Fruit fly (Drosophila melanogaster) whole organism, embryonic: Measurements from ENCODE around the gene crq.

Experiments used
- Adf1 ChIP-seq: fragments of 200-800 bp; sonication (Bioruptor generic); IDR thresholded peaks from 2 replicates; pipeline ENCODE4 v1.3.6; 2022; ENCODE audit warnings: missing biosample characterization, missing genetic modification characterization
- BEAF-32 ChIP-seq: fragments of 200-800 bp; sonication (Bioruptor generic); optimal IDR thresholded peaks from 3 replicates; lab custom pipeline; 2017; ENCODE audit warnings: missing biosample characterization, missing genetic modification characterization, mild to moderate bottlenecking, moderate library complexity, missing genetic modification reagents
- BtbVII ChIP-seq: fragments of 200-800 bp; sonication (Bioruptor generic); optimal IDR thresholded peaks from 3 replicates; lab custom pipeline; 2017; ENCODE audit warnings: missing biosample characterization, mild to moderate bottlenecking, missing genetic modification characterization
- CG10959 ChIP-seq: fragments of 200-800 bp; sonication (Bioruptor generic); IDR thresholded peaks from 2 replicates; pipeline ENCODE4 v1.3.6; 2022; ENCODE audit warnings: missing biosample characterization, missing genetic modification characterization
- CG11560 ChIP-seq: fragments of 200-800 bp; sonication (Bioruptor generic); IDR thresholded peaks from 3 replicates; pipeline ENCODE4 v1.3.6; 2022; ENCODE audit warnings: missing biosample characterization, missing genetic modification characterization
- CG12155 ChIP-seq: fragments of 200-800 bp; sonication (Bioruptor generic); optimal IDR thresholded peaks from 3 replicates; lab custom pipeline; 2016; ENCODE audit warnings: missing biosample characterization, missing genetic modification characterization
- CG14965 ChIP-seq: fragments of 200-800 bp; sonication (Bioruptor generic); optimal IDR thresholded peaks from 2 replicates; lab custom pipeline; 2016; ENCODE audit warnings: missing biosample characterization, missing genetic modification characterization, borderline replicate concordance
- CG16779 ChIP-seq: fragments of 200-800 bp; sonication (Bioruptor generic); IDR thresholded peaks from 2 replicates; pipeline ENCODE4 v1.3.6; 2022; ENCODE audit warnings: missing biosample characterization, missing genetic modification characterization
- CG16815 ChIP-seq: fragments of 200-800 bp; sonication (Bioruptor generic); optimal IDR thresholded peaks from 3 replicates; lab custom pipeline; 2017; ENCODE audit warnings: missing biosample characterization, mild to moderate bottlenecking, missing genetic modification characterization
- CG18262 ChIP-seq: fragments of 200-800 bp; optimal IDR thresholded peaks from 3 replicates; lab custom pipeline; 2019; ENCODE audit warnings: missing biosample characterization, mild to moderate bottlenecking, missing genetic modification characterization, moderate library complexity
- CG2116 ChIP-seq: fragments of 200-800 bp; sonication (Bioruptor generic); optimal IDR thresholded peaks from 3 replicates; lab custom pipeline; 2018; ENCODE audit warnings: missing biosample characterization, mild to moderate bottlenecking, missing genetic modification characterization
- CG4424 ChIP-seq: fragments of 200-800 bp; sonication (Bioruptor generic); optimal IDR thresholded peaks from 3 replicates; lab custom pipeline; 2016; ENCODE audit warnings: missing biosample characterization, missing genetic modification characterization
- CG4854 ChIP-seq: fragments of 200-800 bp; sonication (Bioruptor generic); optimal IDR thresholded peaks from 2 replicates; lab custom pipeline; 2016; ENCODE audit warnings: missing biosample characterization, missing genetic modification characterization, inconsistent platforms
- CG5180 ChIP-seq: fragments of 200-800 bp; sonication (Bioruptor generic); optimal IDR thresholded peaks from 3 replicates; lab custom pipeline; 2017; ENCODE audit warnings: missing biosample characterization, missing genetic modification characterization, mild to moderate bottlenecking, moderate library complexity, missing genetic modification reagents
- CG8359 ChIP-seq: fragments of 200-800 bp; sonication (Bioruptor generic); optimal IDR thresholded peaks from 2 replicates; lab custom pipeline; 2017; ENCODE audit warnings: missing biosample characterization, mild to moderate bottlenecking, missing genetic modification characterization, borderline replicate concordance
- CG9876 ChIP-seq: fragments of 200-800 bp; sonication (Bioruptor generic); optimal IDR thresholded peaks from 2 replicates; lab custom pipeline; 2016; ENCODE audit warnings: missing biosample characterization, missing genetic modification characterization
- CHES-1-like ChIP-seq: fragments of 200-800 bp; sonication (Bioruptor generic); optimal IDR thresholded peaks from 2 replicates; lab custom pipeline; 2016; ENCODE audit warnings: missing biosample characterization, missing genetic modification characterization
- D ChIP-seq, 2 experiments: fragments of 200-800 bp in 1 of 2; fragments of >200 bp in 1 of 2; sonication (Bioruptor generic) in 1 of 2; optimal IDR thresholded peaks; 2 replicates in 1 of 2; 3 replicates in 1 of 2; lab custom pipeline; 2017; ENCODE audit warnings: mild to moderate bottlenecking in 1 of 2, missing biosample characterization in 1 of 2, missing genetic modification characterization in 1 of 2, missing genetic modification reagents in 1 of 2
- Dip2 ChIP-seq: fragments of 200-800 bp; sonication (Bioruptor generic); IDR thresholded peaks from 2 replicates; pipeline ENCODE4 v1.3.6; 2022; ENCODE audit warnings: missing biosample characterization, missing genetic modification characterization
- Dll ChIP-seq: fragments of 200-800 bp; sonication (Bioruptor generic); IDR thresholded peaks from 4 replicates; pipeline ENCODE4 v1.3.6; 2022; ENCODE audit warnings: missing biosample characterization, missing genetic modification characterization; ENCODE audit not compliant: partially characterized antibody
- E2f2 ChIP-seq: fragments of 200-800 bp; sonication (Bioruptor generic); IDR thresholded peaks from 2 replicates; pipeline ENCODE4 v1.3.6; 2022; ENCODE audit warnings: missing biosample characterization, missing genetic modification characterization
- Elba2 ChIP-seq: fragments of 200-800 bp; sonication (Bioruptor generic); optimal IDR thresholded peaks from 3 replicates; lab custom pipeline; 2016; ENCODE audit warnings: missing biosample characterization, missing genetic modification characterization
- Gug ChIP-seq: fragments of 200-800 bp; sonication (Bioruptor generic); IDR thresholded peaks from 4 replicates; pipeline ENCODE4 v1.3.6; 2022; ENCODE audit warnings: missing biosample characterization, missing genetic modification characterization
- HmgD ChIP-seq: fragments of 200-800 bp; sonication (Bioruptor generic); optimal IDR thresholded peaks from 3 replicates; lab custom pipeline; 2016; ENCODE audit warnings: missing biosample characterization, missing genetic modification characterization
- Lim3 ChIP-seq: fragments of 200-800 bp; sonication (Bioruptor generic); IDR thresholded peaks from 2 replicates; pipeline ENCODE4 v1.3.6; 2022; ENCODE audit warnings: missing biosample characterization, missing genetic modification characterization
- Scr ChIP-seq: fragments of 200-800 bp; sonication (Bioruptor generic); IDR thresholded peaks from 2 replicates; pipeline ENCODE4 v1.3.6; 2022; ENCODE audit warnings: missing biosample characterization, missing genetic modification characterization; ENCODE audit not compliant: partially characterized antibody
- Sox102F ChIP-seq: fragments of 200-800 bp; sonication (Bioruptor generic); optimal IDR thresholded peaks from 2 replicates; lab custom pipeline; 2018; ENCODE audit warnings: missing biosample characterization, mild to moderate bottlenecking, missing genetic modification characterization, moderate library complexity
- Sry-β ChIP-seq: fragments of 200-800 bp; sonication (Bioruptor generic); optimal IDR thresholded peaks from 2 replicates; lab custom pipeline; 2018; ENCODE audit warnings: missing biosample characterization, mild to moderate bottlenecking, missing genetic modification characterization, moderate library complexity
- Vsx1 ChIP-seq: fragments of 200-800 bp; sonication (Bioruptor generic); optimal IDR thresholded peaks from 2 replicates; lab custom pipeline; 2017; ENCODE audit warnings: missing biosample characterization, mild to moderate bottlenecking, missing genetic modification characterization, missing genetic modification reagents
- bab2 ChIP-seq: fragments of 200-800 bp; sonication (Bioruptor generic); optimal IDR thresholded peaks from 2 replicates; lab custom pipeline; 2016; ENCODE audit warnings: missing biosample characterization, missing genetic modification characterization
- bsh ChIP-seq, 2 experiments: fragments of 200-800 bp; sonication (Bioruptor generic); optimal IDR thresholded peaks; 2 replicates each; lab custom pipeline; 2017 to 2018; ENCODE audit warnings: mild to moderate bottlenecking in 2 of 2, missing biosample characterization in 2 of 2, missing genetic modification characterization in 2 of 2, moderate library complexity in 1 of 2
- btn ChIP-seq: fragments of 200-800 bp; sonication (Bioruptor generic); optimal IDR thresholded peaks from 2 replicates; lab custom pipeline; 2016; ENCODE audit warnings: missing biosample characterization, missing genetic modification characterization
- chm ChIP-seq: fragments of 200-800 bp; sonication (Bioruptor generic); IDR thresholded peaks from 2 replicates; pipeline ENCODE4 v1.3.6; 2022; ENCODE audit warnings: missing biosample characterization, missing genetic modification characterization
- dm ChIP-seq: fragments of 200-800 bp; sonication (Bioruptor generic); optimal IDR thresholded peaks from 3 replicates; lab custom pipeline; 2016; ENCODE audit warnings: missing biosample characterization, missing genetic modification characterization
- eve ChIP-seq, 2 experiments: fragments of >200 bp; optimal IDR thresholded peaks; 2 replicates each; lab custom pipeline; 2017; ENCODE audit warnings: missing biosample characterization in 2 of 2, missing genetic modification characterization in 2 of 2
- ewg ChIP-seq: fragments of 200-800 bp; sonication (Bioruptor generic); optimal IDR thresholded peaks from 3 replicates; lab custom pipeline; 2017; ENCODE audit warnings: mild to moderate bottlenecking, missing biosample characterization, missing genetic modification reagents, missing genetic modification characterization
- fd64A ChIP-seq: fragments of 200-800 bp; sonication (Bioruptor generic); optimal IDR thresholded peaks from 3 replicates; lab custom pipeline; 2018; ENCODE audit warnings: missing biosample characterization, mild to moderate bottlenecking, missing genetic modification characterization
- gce ChIP-seq: fragments of 200-800 bp; sonication (Bioruptor generic); IDR thresholded peaks from 3 replicates; pipeline ENCODE4 v1.3.6; 2022; ENCODE audit warnings: missing biosample characterization, missing genetic modification characterization
- hbn ChIP-seq: fragments of 200-800 bp; sonication (Bioruptor generic); IDR thresholded peaks from 2 replicates; pipeline ENCODE4 v1.3.6; 2022; ENCODE audit warnings: missing biosample characterization, missing genetic modification characterization; ENCODE audit not compliant: partially characterized antibody
- jing ChIP-seq: fragments of 200-800 bp; sonication (Bioruptor generic); optimal IDR thresholded peaks from 2 replicates; lab custom pipeline; 2018; ENCODE audit warnings: missing biosample characterization, mild to moderate bottlenecking, missing genetic modification characterization
- knrl ChIP-seq: fragments of 200-800 bp; sonication (Bioruptor generic); IDR thresholded peaks from 3 replicates; pipeline ENCODE4 v1.3.6; 2022; ENCODE audit warnings: missing biosample characterization, missing genetic modification characterization; ENCODE audit not compliant: partially characterized antibody
- lilli ChIP-seq: fragments of 200-800 bp; sonication (Bioruptor generic); optimal IDR thresholded peaks from 3 replicates; lab custom pipeline; 2016; ENCODE audit warnings: missing biosample characterization, missing genetic modification characterization
- nerfin-2 ChIP-seq: fragments of 200-800 bp; sonication (Bioruptor generic); IDR thresholded peaks from 2 replicates; pipeline ENCODE4 v1.3.6; 2022; ENCODE audit warnings: missing biosample characterization, missing genetic modification characterization; ENCODE audit not compliant: partially characterized antibody
- pzg ChIP-seq: fragments of 200-800 bp; sonication (Bioruptor generic); optimal IDR thresholded peaks from 3 replicates; lab custom pipeline; 2018; ENCODE audit warnings: missing biosample characterization, mild to moderate bottlenecking, missing genetic modification characterization, moderate library complexity
- sug ChIP-seq: fragments of 200-800 bp; optimal IDR thresholded peaks from 2 replicates; lab custom pipeline; 2019; ENCODE audit warnings: missing biosample characterization, mild to moderate bottlenecking, missing genetic modification characterization, moderate library complexity
- tgo ChIP-seq: fragments of 200-800 bp; sonication (Bioruptor generic); IDR thresholded peaks from 3 replicates; pipeline ENCODE4 v1.3.6; 2022; ENCODE audit warnings: missing biosample characterization, missing genetic modification characterization
- tin ChIP-seq: fragments of 200-800 bp; sonication (Bioruptor generic); optimal IDR thresholded peaks from 3 replicates; lab custom pipeline; 2016; ENCODE audit warnings: missing biosample characterization, missing genetic modification characterization
- toy ChIP-seq: fragments of 200-800 bp; sonication (Bioruptor generic); IDR thresholded peaks from 2 replicates; pipeline ENCODE4 v1.3.6; 2022; ENCODE audit warnings: missing biosample characterization, missing genetic modification characterization

Gene crq

dm6 chr2L:468745-469358 is 16.0 kb upstream of the crq start (continued):
- TF ChIP-seq CG5180 (peak; percentile 50), dm (peak; percentile 52), BEAF-32 (GFP tag; lab: Kevin White, UChicago) (no peak), CG12155 (GFP tag; lab: Kevin White, UChicago) (peak; percentile 70), CG16779 (peak; percentile 72), chm (peak; percentile 60; the same call in 1 of the 2 replicates), Scr (no peak), CG14965 (GFP tag; lab: Kevin White, UChicago) (no peak), D (optimal IDR thresholded peaks at IDR 0.05; lab: Kevin White, UChicago) (no peak), D (GFP tag; optimal IDR thresholded peaks at IDR 0.05; lab: Kevin White, UChicago) (peak; percentile 73), CG18262 (tag; lab: Kevin White, UChicago) (peak; percentile 75), CHES-1-like (peak; percentile 77), hbn (GFP tag; lab: Robert Waterston, UW) (no peak), Gug (GFP tag; lab: Robert Waterston, UW) (peak; percentile 67; the same call in 2 of the 4 replicates), Adf1 (GFP tag; lab: Robert Waterston, UW) (peak; percentile 97), CG4854 (GFP tag; lab: Kevin White, UChicago) (no peak), nerfin-2 (GFP tag; lab: Robert Waterston, UW) (no peak), Lim3 (GFP tag; lab: Robert Waterston, UW) (peak; percentile 49; the same call in 1 of the 2 replicates), eve (GFP tag; optimal IDR thresholded peaks at IDR 0.05; lab: Kevin White, UChicago) (no peak), CG2116 (GFP tag; lab: Kevin White, UChicago) (peak; percentile 27), CG8359 (GFP tag; lab: Kevin White, UChicago) (peak; percentile 48), Sox102F (GFP tag; lab: Kevin White, UChicago) (peak; percentile 91), Sry-β (GFP tag; lab: Kevin White, UChicago) (no peak), toy (0 out of 2 replicates have a peak, but pooled peaks have one; percentile 25), gce (GFP tag; lab: Robert Waterston, UW) (no peak), HmgD (GFP tag; lab: Kevin White, UChicago) (peak; percentile 24), Elba2 (GFP tag; lab: Kevin White, UChicago) (no peak), sug (tag; lab: Kevin White, UChicago) (peak; percentile 50), jing (peak; percentile 34), bsh (GFP tag; optimal IDR thresholded peaks at IDR 0.05; lab: Kevin White, UChicago) (peak; percentile 65 to 79), knrl (GFP tag; lab: Robert Waterston, UW) (no peak), tin (GFP tag; lab: Kevin White, UChicago) (peak; percentile 65), CG16815 (GFP tag; lab: Kevin White, UChicago) (peak; percentile 36), BtbVII (GFP tag; lab: Kevin White, UChicago) (peak; percentile 36), E2f2 (no peak), ewg (GFP tag; lab: Kevin White, UChicago) (peak; percentile 65), fd64A (GFP tag; lab: Kevin White, UChicago) (peak; percentile 50), CG11560 (tag; lab: Robert Waterston, UW) (0 out of 3 replicates have a peak, but pooled peaks have one; percentile 43), CG9876 (peak; percentile 55), lilli (GFP tag; lab: Kevin White, UChicago) (peak; percentile 82), tgo (GFP tag; lab: Robert Waterston, UW) (peak; percentile 70), pzg (GFP tag; lab: Kevin White, UChicago) (no peak), CG10959 (GFP tag; lab: Robert Waterston, UW) (no peak), btn (GFP tag; lab: Kevin White, UChicago) (peak; percentile 41), Dip2 (no peak), CG4424 (GFP tag; lab: Kevin White, UChicago) (peak; percentile 74), Vsx1 (GFP tag; lab: Kevin White, UChicago) (peak; percentile 44), Dll (GFP tag; lab: Robert Waterston, UW) (no peak), bab2 (GFP tag; lab: Kevin White, UChicago) (peak; percentile 69)
